Fruit fly (Drosophila melanogaster) whole organism, wandering third instar larva: Measurements from ENCODE around the gene Hrb27C.

Experiments
- CG9705 ChIP-seq: fragments of 200-800 bp; sonication (Bioruptor generic); optimal IDR thresholded peaks from 2 replicates; lab custom pipeline; 2018; ENCODE audit warnings: missing biosample characterization, mild to moderate bottlenecking, missing genetic modification characterization
- Dif ChIP-seq: fragments of 200-275, 200-300 bp; sonication (Bioruptor generic); optimal IDR thresholded peaks from 2 replicates; lab custom pipeline; 2018; ENCODE audit warnings: missing biosample characterization, missing genetic modification characterization; ENCODE audit not compliant: partially characterized antibody
- Hr83 ChIP-seq: fragments of 200-300 bp; sonication (Bioruptor generic); optimal IDR thresholded peaks from 2 replicates; lab custom pipeline; 2016; ENCODE audit warnings: missing biosample characterization, mild to moderate bottlenecking, missing genetic modification characterization, moderate library complexity; ENCODE audit not compliant: poor library complexity, severe bottlenecking
- Myc ChIP-seq: fragments of >200 bp; optimal IDR thresholded peaks from 2 replicates; lab custom pipeline; 2017
- Rel ChIP-seq, 2 experiments: fragments of 200-800 bp; sonication (Bioruptor generic) in 1 of 2; optimal IDR thresholded peaks; 2 replicates in 1 of 2; 3 replicates in 1 of 2; lab custom pipeline; 2016 to 2019; ENCODE audit warnings: mild to moderate bottlenecking in 2 of 2, missing biosample characterization in 2 of 2, missing genetic modification characterization in 2 of 2, moderate library complexity in 1 of 2
- dl ChIP-seq, 2 experiments: fragments of 175-275, 200-275 bp in 1 of 2; fragments of 200-275 bp in 1 of 2; sonication (Bioruptor generic); optimal IDR thresholded peaks; lab custom pipeline; 2018; ENCODE audit warnings: mild to moderate bottlenecking in 2 of 2, missing biosample characterization in 2 of 2, missing genetic modification characterization in 2 of 2, moderate library complexity in 2 of 2; ENCODE audit not compliant: partially characterized antibody in 2 of 2, insufficient read depth in 1 of 2
- dsf ChIP-seq: sonication (Bioruptor generic); optimal IDR thresholded peaks from 2 replicates; lab custom pipeline; 2016; ENCODE audit warnings: missing biosample characterization, missing genetic modification characterization, borderline replicate concordance
- fru ChIP-seq: fragments of 200-800 bp; sonication (Bioruptor generic); optimal IDR thresholded peaks from 3 replicates; lab custom pipeline; 2016; ENCODE audit warnings: missing biosample characterization, mild to moderate bottlenecking, missing genetic modification characterization

Gene Hrb27C

DNA sequence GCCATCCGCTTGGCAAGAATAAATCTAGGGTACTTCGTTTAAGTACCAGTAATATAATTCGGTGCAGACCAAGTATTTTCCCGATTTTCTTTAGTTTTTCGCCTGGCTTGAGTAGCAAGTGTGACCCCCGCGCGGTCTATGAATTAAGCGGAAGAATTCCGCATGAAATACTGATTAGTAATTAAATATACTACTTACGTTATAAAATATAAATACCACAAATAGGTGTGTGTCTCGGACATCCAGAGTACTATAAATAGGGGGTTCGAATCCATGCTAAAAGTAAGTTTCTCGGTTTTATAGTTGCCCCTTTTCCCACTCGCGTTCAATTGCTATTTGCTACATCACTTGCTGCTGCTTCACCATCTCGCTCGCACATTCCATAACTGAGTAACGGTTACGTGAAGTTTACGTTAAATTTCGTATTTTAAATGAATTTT lies 51.1 kb downstream of the Hrb27C start, which contains the start of gene snRNP-U1-70K:
snRNP-U1-70K (minus strand) TSS at position 141 of the 440 bp plus-strand sequence.
- TF ChIP-seq dsf (GFP tag; lab: Kevin White, UChicago) (no peak), Dif (GFP tag; lab: Kevin White, UChicago) (peak; percentile 92), Myc (peak; percentile 76), Rel (GFP tag; optimal IDR thresholded peaks at IDR 0.05; lab: Kevin White, UChicago) (no peak), Rel (tag; optimal IDR thresholded peaks at IDR 0.05; lab: Kevin White, UChicago) (peak; percentile 39), fru (GFP tag; lab: Kevin White, UChicago) (peak; percentile 66), dl (GFP tag; optimal IDR thresholded peaks at IDR 0.05; lab: Kevin White, UChicago; ENCODE audit: insufficient read depth in 1 of 2, partially characterized antibody in 2 of 2) (peak in 1 of 2 experiments; percentile 70), CG9705 (GFP tag; lab: Kevin White, UChicago) (no peak), Hr83 (GFP tag; lab: Kevin White, UChicago) (no peak)
- TF ChIP-seq, all 38 proteins: peak for 5
